Worm (Caenorhabditis elegans) whole organism, early embryonic: Measurements from ENCODE around the gene ssu-1.

Source experiments
- B0310.2 ChIP-seq: sonication (generic microtip); optimal IDR thresholded peaks from 2 replicates; lab custom pipeline; 2016; ENCODE audit warnings: mild to moderate bottlenecking, missing genetic modification characterization, missing compliant biosample characterization
- F13C5.2 ChIP-seq: sonication (generic microtip); optimal IDR thresholded peaks from 2 replicates; lab custom pipeline; 2017; ENCODE audit warnings: mild to moderate bottlenecking, missing genetic modification characterization, inconsistent platforms, missing compliant biosample characterization
- aly-1 ChIP-seq: sonication (generic microtip); optimal IDR thresholded peaks from 2 replicates; lab custom pipeline; 2016; ENCODE audit warnings: missing genetic modification characterization, missing compliant biosample characterization
- ama-1 ChIP-seq: fragments of 150-350 bp; optimal IDR thresholded peaks from 2 replicates; lab custom pipeline; 2014
- ceh-13 ChIP-seq: fragments of 200-800 bp; sonication (Bioruptor generic); optimal IDR thresholded peaks from 2 replicates; lab custom pipeline; 2018; ENCODE audit warnings: mild to moderate bottlenecking, missing genetic modification characterization, missing compliant biosample characterization
- ceh-36 ChIP-seq: sonication (generic microtip); optimal IDR thresholded peaks from 2 replicates; lab custom pipeline; 2016; ENCODE audit warnings: missing genetic modification characterization, inconsistent platforms, missing compliant biosample characterization
- ets-7 ChIP-seq: sonication (generic microtip); optimal IDR thresholded peaks from 2 replicates; lab custom pipeline; 2016; ENCODE audit warnings: missing genotype, missing genetic modification characterization, missing compliant biosample characterization
- flt-1 ChIP-seq: fragments of 200-800 bp; sonication (Bioruptor generic); IDR thresholded peaks from 2 replicates; pipeline ENCODE4 v1.3.6; 2022; ENCODE audit warnings: missing genetic modification characterization, missing compliant biosample characterization
- hmbx-1 ChIP-seq: sonication (generic microtip); optimal IDR thresholded peaks from 2 replicates; lab custom pipeline; 2016; ENCODE audit warnings: mild to moderate bottlenecking, missing genetic modification characterization, missing compliant biosample characterization
- hmg-4 ChIP-seq: fragments of 200-800 bp; sonication (Bioruptor generic); optimal IDR thresholded peaks from 2 replicates; lab custom pipeline; 2018; ENCODE audit warnings: mild to moderate bottlenecking, missing genetic modification characterization, missing compliant biosample characterization
- hnd-1 ChIP-seq: sonication (generic microtip); optimal IDR thresholded peaks from 2 replicates; lab custom pipeline; 2016; ENCODE audit warnings: missing genetic modification characterization, missing compliant biosample characterization
- pes-1 ChIP-seq: fragments of 200-800 bp; sonication (Bioruptor generic); IDR thresholded peaks from 2 replicates; pipeline ENCODE4 v1.3.6; 2022; ENCODE audit warnings: missing genetic modification reagents, missing genetic modification characterization, missing compliant biosample characterization
- scrt-1 ChIP-seq: fragments of 200-800 bp; sonication (Bioruptor generic); IDR thresholded peaks from 2 replicates; pipeline ENCODE4 v1.3.6; 2022; ENCODE audit warnings: missing genetic modification characterization, missing compliant biosample characterization
- sea-1 ChIP-seq: fragments of 200-800 bp; sonication (Bioruptor generic); conservative IDR thresholded peaks from 2 replicates; pipeline ENCODE4 v1.3.6; 2022; ENCODE audit warnings: missing genetic modification characterization, missing compliant biosample characterization
- tbx-11 ChIP-seq: fragments of 200-800 bp; sonication (Bioruptor generic); IDR thresholded peaks from 2 replicates; pipeline ENCODE4 v1.3.6; 2022; ENCODE audit warnings: missing genetic modification characterization, missing compliant biosample characterization
- tbx-37 ChIP-seq: fragments of 200-800 bp; sonication (Bioruptor generic); conservative IDR thresholded peaks from 2 replicates; pipeline ENCODE4 v1.3.6; 2022; ENCODE audit warnings: missing genetic modification reagents, missing genetic modification characterization, missing compliant biosample characterization
- tra-4 ChIP-seq: sonication (generic microtip); optimal IDR thresholded peaks from 2 replicates; lab custom pipeline; 2017; ENCODE audit warnings: missing genetic modification characterization, missing compliant biosample characterization

The ssu-1 gene

ce11 chrV:20162290-20163104, 29.4 kb upstream of the ssu-1 start:
- TF ChIP-seq ama-1 (no peak), flt-1 (GFP tag; lab: Robert Waterston, UW) (no peak), F13C5.2 (tag; lab: Kevin White, UChicago) (no peak), scrt-1 (GFP tag; lab: Robert Waterston, UW) (no peak), hmg-4 (GFP tag; lab: Kevin White, UChicago) (no peak), ceh-36 (tag; lab: Kevin White, UChicago) (no peak), B0310.2 (tag; lab: Kevin White, UChicago) (no peak), tbx-37 (no peak), hnd-1 (tag; lab: Kevin White, UChicago) (no peak)

ce11 chrV:20161781-20162289, 28.8 kb upstream of the ssu-1 start:
- TF ChIP-seq hnd-1 (tag; lab: Kevin White, UChicago) (no peak), tra-4 (tag; lab: Kevin White, UChicago) (no peak), ets-7 (no peak), F13C5.2 (tag; lab: Kevin White, UChicago) (no peak), ceh-13 (no peak), B0310.2 (tag; lab: Kevin White, UChicago) (no peak), tbx-37 (no peak), ama-1 (no peak), scrt-1 (GFP tag; lab: Robert Waterston, UW) (no peak), flt-1 (GFP tag; lab: Robert Waterston, UW) (no peak), aly-1 (tag; lab: Kevin White, UChicago) (no peak), hmbx-1 (tag; lab: Kevin White, UChicago) (no peak), ceh-36 (tag; lab: Kevin White, UChicago) (no peak)

ce11 chrV:20158223-20158622, 25.2 kb upstream of the ssu-1 start, which contains the start of gene F19B2.6:
Gene F19B2.6, plus strand, starts transcription at chrV:20158523.
- TF ChIP-seq scrt-1 (GFP tag; lab: Robert Waterston, UW) = no peak
- TF ChIP-seq hmg-4 (GFP tag; lab: Kevin White, UChicago) = no peak
- no peak for TF ChIP-seq tra-4 (tag; lab: Kevin White, UChicago)
- no peak for TF ChIP-seq ets-7
- no peak for TF ChIP-seq ceh-36 (tag; lab: Kevin White, UChicago)
- no peak for TF ChIP-seq aly-1 (tag; lab: Kevin White, UChicago)
- no peak for TF ChIP-seq hmbx-1 (tag; lab: Kevin White, UChicago)
- no peak for TF ChIP-seq ama-1
- TF ChIP-seq tbx-37 = no peak
- TF ChIP-seq flt-1 (GFP tag; lab: Robert Waterston, UW) = no peak
- no peak for TF ChIP-seq tbx-11
- TF ChIP-seq hnd-1 (tag; lab: Kevin White, UChicago) = no peak
- TF ChIP-seq sea-1 = no peak
- TF ChIP-seq ceh-13 = no peak
- TF ChIP-seq pes-1 = no peak
- no peak for TF ChIP-seq F13C5.2 (tag; lab: Kevin White, UChicago)
- TF ChIP-seq B0310.2 (tag; lab: Kevin White, UChicago) = no peak

ce11 chrV:20151855-20152254, 18.8 kb upstream of the ssu-1 start:
- TF ChIP-seq scrt-1 (GFP tag; lab: Robert Waterston, UW) = no peak
- TF ChIP-seq ama-1 = no peak
- TF ChIP-seq pes-1 = no peak

ce11 chrV:20151432-20151831, 18.4 kb upstream of the ssu-1 start, which contains the start of gene F19B2.7:
Gene F19B2.7, plus strand, starts transcription at chrV:20151732.
- TF ChIP-seq B0310.2 (tag; lab: Kevin White, UChicago) (no peak), ceh-36 (tag; lab: Kevin White, UChicago) (no peak), tbx-37 (no peak), scrt-1 (GFP tag; lab: Robert Waterston, UW) (no peak), F13C5.2 (tag; lab: Kevin White, UChicago) (no peak), sea-1 (no peak), tra-4 (tag; lab: Kevin White, UChicago) (no peak), aly-1 (tag; lab: Kevin White, UChicago) (no peak), hmbx-1 (tag; lab: Kevin White, UChicago) (no peak), ets-7 (no peak), pes-1 (no peak)

- TF ChIP-seq ama-1 = no peak
- TF ChIP-seq tbx-11 = no peak
- TF ChIP-seq ceh-36 (tag; lab: Kevin White, UChicago) = no peak
- TF ChIP-seq hmbx-1 (tag; lab: Kevin White, UChicago) = no peak
- TF ChIP-seq hmg-4 (GFP tag; lab: Kevin White, UChicago) = no peak
- TF ChIP-seq sea-1 = no peak
- no peak for TF ChIP-seq F13C5.2 (tag; lab: Kevin White, UChicago)
- TF ChIP-seq flt-1 (GFP tag; lab: Robert Waterston, UW) = no peak
- no peak for TF ChIP-seq pes-1
- no peak for TF ChIP-seq aly-1 (tag; lab: Kevin White, UChicago)
- TF ChIP-seq B0310.2 (tag; lab: Kevin White, UChicago) = no peak
- TF ChIP-seq ceh-13 = no peak
- TF ChIP-seq hnd-1 (tag; lab: Kevin White, UChicago) = no peak
- no peak for TF ChIP-seq tbx-37
- TF ChIP-seq scrt-1 (GFP tag; lab: Robert Waterston, UW) = no peak
- no peak for TF ChIP-seq ets-7
- TF ChIP-seq tra-4 (tag; lab: Kevin White, UChicago) = no peak
These were observed 14.7 kb upstream of the ssu-1 start, which contains the start of gene Y113G7A.13 for ce11 chrV:20147662-20148245. Gene Y113G7A.13, plus strand, starts transcription at chrV:20148195.

- TF ChIP-seq ama-1 (no peak), tbx-11 (no peak), F13C5.2 (tag; lab: Kevin White, UChicago) (no peak), hmbx-1 (tag; lab: Kevin White, UChicago) (no peak), scrt-1 (GFP tag; lab: Robert Waterston, UW) (no peak), tbx-37 (no peak), hnd-1 (tag; lab: Kevin White, UChicago) (no peak), flt-1 (GFP tag; lab: Robert Waterston, UW) (no peak), sea-1 (no peak), ceh-13 (no peak), hmg-4 (GFP tag; lab: Kevin White, UChicago) (no peak), ets-7 (no peak), tra-4 (tag; lab: Kevin White, UChicago) (no peak), pes-1 (no peak), ceh-36 (tag; lab: Kevin White, UChicago) (no peak), B0310.2 (tag; lab: Kevin White, UChicago) (no peak), aly-1 (tag; lab: Kevin White, UChicago) (no peak)
These were observed 10.6 kb upstream of the ssu-1 start for ce11 chrV:20143711-20144110.
